Worm (Caenorhabditis elegans): ENCODE measurements around the gene K04C2.7.

DNA sequence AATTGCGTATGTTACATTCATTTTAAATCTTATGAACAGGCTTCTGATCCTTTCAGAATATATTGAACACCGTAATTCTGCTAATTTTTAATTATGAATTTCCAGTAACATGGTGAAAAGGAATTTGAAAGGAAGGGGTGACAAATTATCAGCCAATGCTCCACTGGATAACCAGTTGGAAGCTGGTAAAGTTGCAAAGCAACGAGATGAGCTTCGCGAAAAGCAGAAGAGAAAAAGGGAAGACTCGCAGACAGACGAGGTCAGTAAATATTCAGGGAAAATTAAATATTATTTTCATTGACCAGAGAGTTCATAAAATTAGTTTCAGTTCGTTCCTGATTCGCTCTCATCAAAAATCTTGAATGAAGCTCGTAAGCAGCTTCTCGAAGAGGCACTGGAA is 51.0 kb downstream of the K04C2.7 start, which contains the start of gene byn-1:
- TF ChIP-seq nhr-237 (tag; optimal IDR thresholded peaks at IDR 0.05) (no peak), lin-13 (tag; optimal IDR thresholded peaks at IDR 0.05) (no peak), snpc-4 (tag; optimal IDR thresholded peaks at IDR 0.05) (no peak), ces-1 (GFP tag; optimal IDR thresholded peaks at IDR 0.05) (no peak), sptf-1 (tag; optimal IDR thresholded peaks at IDR 0.05) (no peak), elt-3 (tag; optimal IDR thresholded peaks at IDR 0.05) (no peak), unc-39 (tag; optimal IDR thresholded peaks at IDR 0.05) (no peak), lsy-2 (tag; optimal IDR thresholded peaks at IDR 0.05) (no peak), nhr-12 (tag; optimal IDR thresholded peaks at IDR 0.05) (no peak), nhr-28 (tag; optimal IDR thresholded peaks at IDR 0.05) (no peak), pha-4 (tag; optimal IDR thresholded peaks at IDR 0.05) (no peak), sem-2 (GFP tag; optimal IDR thresholded peaks at IDR 0.05) (no peak), unc-62 (GFP tag; optimal IDR thresholded peaks at IDR 0.05) (no peak)
